Worm (Caenorhabditis elegans) whole organism, L4/young adult: Measurements from ENCODE around the gene F52H2.15.

Experiments used
- W03F9.2 ChIP-seq: fragments of 150-350 bp; optimal IDR thresholded peaks from 2 replicates; lab custom pipeline; 2014; ENCODE audit warnings: missing biosample characterization, missing genetic modification characterization
- dao-5 ChIP-seq: sonication (generic microtip); optimal IDR thresholded peaks from 2 replicates; lab custom pipeline; 2016; ENCODE audit warnings: missing genotype, missing genetic modification characterization, moderate library complexity, missing compliant biosample characterization
- him-1 ChIP-seq: sonication (generic microtip); optimal IDR thresholded peaks from 2 replicates; lab custom pipeline; 2016; ENCODE audit warnings: missing genotype, missing genetic modification reagents, missing genetic modification characterization, missing compliant biosample characterization

DNA sequence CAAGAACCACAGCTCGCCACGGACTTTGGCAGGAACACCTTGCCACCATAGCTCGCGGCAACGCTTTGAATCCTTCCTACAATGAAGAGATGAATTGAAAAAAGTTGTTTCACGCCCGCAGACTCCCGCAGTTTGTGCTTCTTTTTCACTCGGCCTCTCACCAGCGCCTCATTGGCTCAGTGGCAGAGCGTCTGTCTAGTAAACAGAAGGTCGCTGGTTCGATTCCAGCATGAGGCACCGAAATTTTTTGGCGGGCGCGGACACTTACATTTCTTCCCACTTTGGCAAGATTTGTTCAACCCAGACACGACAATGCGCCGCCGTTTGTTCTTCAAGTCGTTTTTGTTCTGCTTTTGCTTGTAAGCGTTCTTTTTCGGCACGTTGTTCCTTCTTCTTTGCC, 37.3 kb upstream of the F52H2.15 start:
- peak; percentile 45 for TF ChIP-seq him-1 (tag; lab: Kevin White, UChicago)
- TF ChIP-seq W03F9.2 (tag; lab: Kevin White, UChicago), result no peak
- TF ChIP-seq dao-5 (tag; lab: Kevin White, UChicago), result peak; percentile 12
